Worm (Caenorhabditis elegans) whole organism, early embryonic: ENCODE results near the gene cpf-1.

Experiments
- B0310.2 ChIP-seq: sonication (generic microtip); optimal IDR thresholded peaks from 2 replicates; lab custom pipeline; 2016; ENCODE audit warnings: mild to moderate bottlenecking, missing genetic modification characterization, missing compliant biosample characterization
- F13C5.2 ChIP-seq: sonication (generic microtip); optimal IDR thresholded peaks from 2 replicates; lab custom pipeline; 2017; ENCODE audit warnings: mild to moderate bottlenecking, missing genetic modification characterization, inconsistent platforms, missing compliant biosample characterization
- aly-1 ChIP-seq: sonication (generic microtip); optimal IDR thresholded peaks from 2 replicates; lab custom pipeline; 2016; ENCODE audit warnings: missing genetic modification characterization, missing compliant biosample characterization
- ama-1 ChIP-seq: fragments of 150-350 bp; optimal IDR thresholded peaks from 2 replicates; lab custom pipeline; 2014
- ceh-13 ChIP-seq: fragments of 200-800 bp; sonication (Bioruptor generic); optimal IDR thresholded peaks from 2 replicates; lab custom pipeline; 2018; ENCODE audit warnings: mild to moderate bottlenecking, missing genetic modification characterization, missing compliant biosample characterization
- ceh-36 ChIP-seq: sonication (generic microtip); optimal IDR thresholded peaks from 2 replicates; lab custom pipeline; 2016; ENCODE audit warnings: missing genetic modification characterization, inconsistent platforms, missing compliant biosample characterization
- ets-7 ChIP-seq: sonication (generic microtip); optimal IDR thresholded peaks from 2 replicates; lab custom pipeline; 2016; ENCODE audit warnings: missing genotype, missing genetic modification characterization, missing compliant biosample characterization
- flt-1 ChIP-seq: fragments of 200-800 bp; sonication (Bioruptor generic); IDR thresholded peaks from 2 replicates; pipeline ENCODE4 v1.3.6; 2022; ENCODE audit warnings: missing genetic modification characterization, missing compliant biosample characterization
- hmbx-1 ChIP-seq: sonication (generic microtip); optimal IDR thresholded peaks from 2 replicates; lab custom pipeline; 2016; ENCODE audit warnings: mild to moderate bottlenecking, missing genetic modification characterization, missing compliant biosample characterization
- hmg-4 ChIP-seq: fragments of 200-800 bp; sonication (Bioruptor generic); optimal IDR thresholded peaks from 2 replicates; lab custom pipeline; 2018; ENCODE audit warnings: mild to moderate bottlenecking, missing genetic modification characterization, missing compliant biosample characterization
- hnd-1 ChIP-seq: sonication (generic microtip); optimal IDR thresholded peaks from 2 replicates; lab custom pipeline; 2016; ENCODE audit warnings: missing genetic modification characterization, missing compliant biosample characterization
- pes-1 ChIP-seq: fragments of 200-800 bp; sonication (Bioruptor generic); IDR thresholded peaks from 2 replicates; pipeline ENCODE4 v1.3.6; 2022; ENCODE audit warnings: missing genetic modification reagents, missing genetic modification characterization, missing compliant biosample characterization
- scrt-1 ChIP-seq: fragments of 200-800 bp; sonication (Bioruptor generic); IDR thresholded peaks from 2 replicates; pipeline ENCODE4 v1.3.6; 2022; ENCODE audit warnings: missing genetic modification characterization, missing compliant biosample characterization
- sea-1 ChIP-seq: fragments of 200-800 bp; sonication (Bioruptor generic); conservative IDR thresholded peaks from 2 replicates; pipeline ENCODE4 v1.3.6; 2022; ENCODE audit warnings: missing genetic modification characterization, missing compliant biosample characterization
- tbx-11 ChIP-seq: fragments of 200-800 bp; sonication (Bioruptor generic); IDR thresholded peaks from 2 replicates; pipeline ENCODE4 v1.3.6; 2022; ENCODE audit warnings: missing genetic modification characterization, missing compliant biosample characterization
- tbx-37 ChIP-seq: fragments of 200-800 bp; sonication (Bioruptor generic); conservative IDR thresholded peaks from 2 replicates; pipeline ENCODE4 v1.3.6; 2022; ENCODE audit warnings: missing genetic modification reagents, missing genetic modification characterization, missing compliant biosample characterization
- tra-4 ChIP-seq: sonication (generic microtip); optimal IDR thresholded peaks from 2 replicates; lab custom pipeline; 2017; ENCODE audit warnings: missing genetic modification characterization, missing compliant biosample characterization

The cpf-1 gene

ce11 chrII:8599214-8599613 is 3.0 kb downstream of the cpf-1 start, which contains the start of gene F28C6.5:
Gene F28C6.5, plus strand, starts transcription at chrII:8599514.
- no peak for TF ChIP-seq tbx-11
- TF ChIP-seq hmbx-1 (tag; lab: Kevin White, UChicago), result no peak
- no peak for TF ChIP-seq hmg-4 (GFP tag; lab: Kevin White, UChicago)
- no peak for TF ChIP-seq ama-1 (lab: Kevin White, UChicago)
- TF ChIP-seq flt-1 (GFP tag; lab: Robert Waterston, UW), result no peak
- TF ChIP-seq ceh-13 (GFP tag; lab: Kevin White, UChicago), result no peak
- no peak for TF ChIP-seq scrt-1
- no peak for TF ChIP-seq F13C5.2 (tag; lab: Kevin White, UChicago)
- TF ChIP-seq pes-1, result no peak
- no peak for TF ChIP-seq hnd-1 (tag; lab: Kevin White, UChicago)
- no peak for TF ChIP-seq ets-7 (tag; lab: Kevin White, UChicago)
- TF ChIP-seq aly-1 (tag; lab: Kevin White, UChicago), result no peak
- TF ChIP-seq ceh-36, result no peak
- no peak for TF ChIP-seq tbx-37 (GFP tag; lab: Robert Waterston, UW)
- TF ChIP-seq tra-4 (tag; lab: Kevin White, UChicago), result no peak
- no peak for TF ChIP-seq B0310.2

- no peak for TF ChIP-seq pes-1
- no peak for TF ChIP-seq ceh-36
- TF ChIP-seq scrt-1, result no peak
- no peak for TF ChIP-seq B0310.2
- no peak for TF ChIP-seq tbx-37 (GFP tag; lab: Robert Waterston, UW)
- no peak for TF ChIP-seq hmbx-1 (tag; lab: Kevin White, UChicago)
- no peak for TF ChIP-seq aly-1 (tag; lab: Kevin White, UChicago)
- no peak for TF ChIP-seq tra-4 (tag; lab: Kevin White, UChicago)
- TF ChIP-seq hnd-1 (tag; lab: Kevin White, UChicago), result no peak
- TF ChIP-seq tbx-11, result no peak
- TF ChIP-seq ets-7 (tag; lab: Kevin White, UChicago), result no peak
- TF ChIP-seq ama-1 (lab: Kevin White, UChicago), result no peak
- no peak for TF ChIP-seq flt-1 (GFP tag; lab: Robert Waterston, UW)
- no peak for TF ChIP-seq sea-1 (GFP tag; lab: Robert Waterston, UW)
- no peak for TF ChIP-seq ceh-13 (GFP tag; lab: Kevin White, UChicago)
- TF ChIP-seq F13C5.2 (tag; lab: Kevin White, UChicago), result no peak
- TF ChIP-seq hmg-4 (GFP tag; lab: Kevin White, UChicago), result no peak
Measured at ce11 chrII:8593840-8594625, 8.2 kb downstream of the cpf-1 start, which contains the start of gene aptf-3. Gene aptf-3, plus strand, starts transcription at chrII:8594190.

- TF ChIP-seq F13C5.2 (tag; lab: Kevin White, UChicago) (no peak), ceh-13 (GFP tag; lab: Kevin White, UChicago) (no peak), aly-1 (tag; lab: Kevin White, UChicago) (no peak), scrt-1 (no peak), pes-1 (no peak), B0310.2 (no peak), tbx-37 (GFP tag; lab: Robert Waterston, UW) (no peak), sea-1 (GFP tag; lab: Robert Waterston, UW) (no peak), hnd-1 (tag; lab: Kevin White, UChicago) (no peak), tbx-11 (no peak), ets-7 (tag; lab: Kevin White, UChicago) (no peak)
Measured at ce11 chrII:8590684-8591083, 11.6 kb downstream of the cpf-1 start, which contains the start of gene aptf-4. Gene aptf-4, plus strand, starts transcription at chrII:8590984.

- TF ChIP-seq tra-4 (tag; lab: Kevin White, UChicago) (no peak), tbx-37 (GFP tag; lab: Robert Waterston, UW) (no peak), ets-7 (tag; lab: Kevin White, UChicago) (no peak), tbx-11 (no peak), ceh-36 (no peak), pes-1 (no peak), hnd-1 (tag; lab: Kevin White, UChicago) (no peak), B0310.2 (no peak), hmg-4 (GFP tag; lab: Kevin White, UChicago) (no peak), F13C5.2 (tag; lab: Kevin White, UChicago) (no peak), sea-1 (GFP tag; lab: Robert Waterston, UW) (no peak), hmbx-1 (tag; lab: Kevin White, UChicago) (no peak)
Measured at ce11 chrII:8589227-8589626, 13.0 kb downstream of the cpf-1 start.

DNA sequence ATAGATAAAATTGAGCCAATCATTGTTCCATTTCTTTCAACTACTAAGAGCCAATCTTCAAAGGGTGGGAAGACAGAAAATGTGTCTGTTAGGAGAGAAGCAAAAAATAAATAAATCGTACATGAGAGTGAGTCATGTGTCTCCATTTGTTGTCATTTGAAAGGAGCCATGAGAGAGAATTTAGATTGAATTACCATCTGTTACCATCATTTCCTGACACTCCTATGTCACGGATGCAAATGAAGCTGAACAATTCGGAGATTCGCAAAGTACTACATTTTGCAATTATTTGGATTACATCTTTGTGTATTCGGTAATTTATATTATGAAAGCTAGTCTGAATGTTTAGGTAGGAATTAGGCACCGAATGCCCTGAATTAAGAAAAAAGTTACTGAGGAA is 13.8 kb downstream of the cpf-1 start:
- TF ChIP-seq F13C5.2 (tag; lab: Kevin White, UChicago), result no peak

- TF ChIP-seq scrt-1, result no peak
- no peak for TF ChIP-seq hnd-1 (tag; lab: Kevin White, UChicago)
- TF ChIP-seq ceh-36, result no peak
- TF ChIP-seq tbx-11, result no peak
- no peak for TF ChIP-seq aly-1 (tag; lab: Kevin White, UChicago)
- no peak for TF ChIP-seq sea-1 (GFP tag; lab: Robert Waterston, UW)
Measured at ce11 chrII:8587660-8588230, 14.5 kb downstream of the cpf-1 start.

DNA sequence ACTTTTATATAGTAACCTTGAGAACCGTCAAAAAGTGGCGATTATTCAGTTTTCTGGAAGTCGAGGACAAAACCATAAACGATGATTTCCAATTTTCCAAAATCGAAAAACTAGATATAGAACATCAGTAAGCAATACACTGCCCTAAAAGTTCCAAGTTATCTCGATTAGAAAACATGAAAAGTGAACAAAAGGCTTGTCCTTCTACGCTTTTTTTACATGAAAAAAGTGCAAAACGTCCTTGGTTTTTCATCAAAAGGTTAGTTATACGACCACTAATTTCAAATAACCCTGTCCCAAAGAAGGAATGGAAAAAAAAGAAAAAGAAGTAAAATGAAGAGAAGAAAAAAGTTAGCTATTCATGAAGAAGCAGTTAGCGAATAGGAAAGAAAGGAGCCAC is 16.3 kb downstream of the cpf-1 start:
- TF ChIP-seq scrt-1 (no peak), hnd-1 (tag; lab: Kevin White, UChicago) (no peak), hmg-4 (GFP tag; lab: Kevin White, UChicago) (no peak), tbx-37 (GFP tag; lab: Robert Waterston, UW) (no peak)
